Worm (Caenorhabditis elegans): ENCODE results near the gene efr-3.

The efr-3 gene

ce11 chrII:6347341-6348118, 26.6 kb upstream of the efr-3 start, which contains the start of gene lgg-1 (continued):
- peak; percentile 72 for TF ChIP-seq ZK185.1 (tag; optimal IDR thresholded peaks at IDR 0.05; ENCODE audit: poor library complexity, severe bottlenecking)
- peak; percentile 48 for TF ChIP-seq lin-54 (GFP tag; optimal IDR thresholded peaks at IDR 0.05)
- peak; percentile 87 for TF ChIP-seq cebp-1 (GFP tag; IDR thresholded peaks at IDR 0.05)
- peak; percentile 96 for TF ChIP-seq cebp-1 (tag; optimal IDR thresholded peaks at IDR 0.05)
- TF ChIP-seq ceh-40 (GFP tag; IDR thresholded peaks at IDR 0.05), result 0 out of 2 replicates have a peak, but pooled peaks have one; percentile 16
- no peak for TF ChIP-seq F49E8.2 (tag; optimal IDR thresholded peaks at IDR 0.05; ENCODE audit: insufficient read depth)
- TF ChIP-seq ceh-27 (GFP tag; optimal IDR thresholded peaks at IDR 0.05), result peak; percentile 41
- peak; percentile 40 for TF ChIP-seq dpl-1 (GFP tag; optimal IDR thresholded peaks at IDR 0.05)
- peak; percentile 61 for TF ChIP-seq pbrm-1 (GFP tag; IDR thresholded peaks at IDR 0.05)
- TF ChIP-seq let-526 (GFP tag; IDR thresholded peaks at IDR 0.05), result peak; percentile 78; the same call in 1 of the 2 replicates
- no peak for TF ChIP-seq F22D6.2 (tag; optimal IDR thresholded peaks at IDR 0.05)

ce11 chrII:6346551-6347079, 25.7 kb upstream of the efr-3 start:
- no peak for TF ChIP-seq snpc-1.1 (tag; optimal IDR thresholded peaks at IDR 0.05; ENCODE audit: insufficient read depth)
- TF ChIP-seq hlh-26 (GFP tag; conservative IDR thresholded peaks at IDR 0.05), result no peak
- TF ChIP-seq nfya-1 (tag; optimal IDR thresholded peaks at IDR 0.05; ENCODE audit: borderline replicate concordance, insufficient read depth), result no peak
- TF ChIP-seq mel-28 (tag; optimal IDR thresholded peaks at IDR 0.05; ENCODE audit: borderline replicate concordance), result peak; percentile 75
- peak; percentile 42 for TF ChIP-seq hmg-1.2 (GFP tag; IDR thresholded peaks at IDR 0.05)
- peak; percentile 46 for TF ChIP-seq pha-4 (tag; optimal IDR thresholded peaks at IDR 0.05)
- TF ChIP-seq nhr-90 (tag; optimal IDR thresholded peaks at IDR 0.05), result peak; percentile 13
- 0 out of 2 replicates have a peak, but pooled peaks have one; percentile 53 for TF ChIP-seq attf-6 (GFP tag; IDR thresholded peaks at IDR 0.05)
- no peak for TF ChIP-seq B0019.2 (GFP tag; conservative IDR thresholded peaks at IDR 0.05)
- TF ChIP-seq mes-4 (tag; optimal IDR thresholded peaks at IDR 0.05), result no peak
- no peak for TF ChIP-seq madf-8 (GFP tag; conservative IDR thresholded peaks at IDR 0.05)
- TF ChIP-seq ztf-26 (tag; optimal IDR thresholded peaks at IDR 0.05), result peak; percentile 62
- TF ChIP-seq ztf-18 (tag; optimal IDR thresholded peaks at IDR 0.05), result peak; percentile 40
- no peak for TF ChIP-seq snpc-4 (GFP tag; optimal IDR thresholded peaks at IDR 0.05)
- TF ChIP-seq snpc-4 (tag; optimal IDR thresholded peaks at IDR 0.05), result peak in 2 of 4 experiments; percentile 10 to 50
- 0 out of 2 replicates have a peak, but pooled peaks have one; percentile 21 for TF ChIP-seq ceh-58 (GFP tag; IDR thresholded peaks at IDR 0.05)
- TF ChIP-seq tbx-9 (tag; optimal IDR thresholded peaks at IDR 0.05; ENCODE audit: borderline replicate concordance), result no peak
- TF ChIP-seq F49E8.2 (tag; optimal IDR thresholded peaks at IDR 0.05; ENCODE audit: insufficient read depth), result no peak
- TF ChIP-seq madf-10 (tag; optimal IDR thresholded peaks at IDR 0.05), result peak; percentile 68
- TF ChIP-seq ztf-25 (GFP tag; IDR thresholded peaks at IDR 0.05), result peak; percentile 30; the same call in 1 of the 2 replicates
- TF ChIP-seq let-526 (GFP tag; IDR thresholded peaks at IDR 0.05), result peak; percentile 62; the same call in 1 of the 2 replicates
- TF ChIP-seq die-1 (tag; optimal IDR thresholded peaks at IDR 0.05), result no peak
- peak; percentile 90 for TF ChIP-seq atf-7 (tag; optimal IDR thresholded peaks at IDR 0.05)
- peak in 1 of 2 experiments; percentile 10 for TF ChIP-seq rec-8 (tag; optimal IDR thresholded peaks at IDR 0.05)
- no peak for TF ChIP-seq hlh-12 (tag; optimal IDR thresholded peaks at IDR 0.05)
- TF ChIP-seq nhr-120 (GFP tag; IDR thresholded peaks at IDR 0.05), result no peak
- TF ChIP-seq F57A8.1 (GFP tag; optimal IDR thresholded peaks at IDR 0.05), result no peak
- no peak for TF ChIP-seq sdz-38 (tag; optimal IDR thresholded peaks at IDR 0.05)
- TF ChIP-seq chd-7 (tag; optimal IDR thresholded peaks at IDR 0.05), result peak; percentile 93
- TF ChIP-seq lsy-27 (tag; optimal IDR thresholded peaks at IDR 0.05; ENCODE audit: borderline replicate concordance, insufficient read depth), result no peak
- TF ChIP-seq aptf-2 (GFP tag; conservative IDR thresholded peaks at IDR 0.05), result no peak
- TF ChIP-seq F57C9.4 (tag; optimal IDR thresholded peaks at IDR 0.05), result peak; percentile 86
- no peak for TF ChIP-seq aptf-3 (GFP tag; IDR thresholded peaks at IDR 0.05)
- TF ChIP-seq ccch-3 (GFP tag; optimal IDR thresholded peaks at IDR 0.05), result no peak
- no peak for TF ChIP-seq mxl-1 (tag; optimal IDR thresholded peaks at IDR 0.05)
